Fruit fly (Drosophila melanogaster) Kc167 (cell line): ENCODE data around the gene Fkbp39.

Source experiments
- Myc ChIP-seq: fragments of >200 bp; optimal IDR thresholded peaks from 2 replicates; lab custom pipeline; 2017; ENCODE audit warnings: missing external identifiers
- Sin3A ChIP-seq: fragments of >200 bp; optimal IDR thresholded peaks from 2 replicates; lab custom pipeline; 2018; ENCODE audit warnings: missing external identifiers
- h ChIP-seq: fragments of >200 bp; optimal IDR thresholded peaks from 3 replicates; lab custom pipeline; 2018; ENCODE audit warnings: missing external identifiers
- insv ChIP-seq: fragments of >200 bp; optimal IDR thresholded peaks from 3 replicates; lab custom pipeline; 2018; ENCODE audit warnings: missing external identifiers
- psq ChIP-seq: fragments of >200 bp; optimal IDR thresholded peaks from 2 replicates; lab custom pipeline; 2017; ENCODE audit warnings: missing external identifiers
- ttk ChIP-seq: sonication (Bioruptor generic); optimal IDR thresholded peaks from 2 replicates; lab custom pipeline; 2017; ENCODE audit warnings: missing external identifiers

DNA sequence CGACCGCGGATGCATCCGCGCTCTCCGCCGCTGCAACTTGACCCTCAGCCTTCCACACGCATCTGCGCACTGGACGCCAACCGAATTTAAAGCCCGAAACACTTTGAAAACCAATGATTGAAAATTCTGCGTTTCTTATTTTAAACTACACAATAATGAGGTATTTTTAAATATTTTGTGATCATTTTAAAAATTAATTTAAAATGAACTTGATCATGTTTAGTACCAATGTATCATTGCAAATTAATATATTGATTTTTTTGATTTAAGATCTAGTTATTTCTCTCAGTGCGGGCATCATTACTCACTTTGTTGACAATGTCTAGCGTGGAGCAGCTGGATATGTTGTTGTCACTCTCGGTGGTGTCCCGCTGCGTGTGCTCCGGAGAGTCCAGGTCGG is 33.9 kb upstream of the Fkbp39 start:
- TF ChIP-seq insv (lab: Kevin White, UChicago) (no peak), psq (lab: Kevin White, UChicago) (no peak), Myc (lab: Kevin White, UChicago) (no peak), h (lab: Kevin White, UChicago) (no peak), ttk (no peak), Sin3A (lab: Kevin White, UChicago) (no peak)
